Fruit fly (Drosophila melanogaster): ENCODE results near the gene CG6576.

CG6576 gene

DNA sequence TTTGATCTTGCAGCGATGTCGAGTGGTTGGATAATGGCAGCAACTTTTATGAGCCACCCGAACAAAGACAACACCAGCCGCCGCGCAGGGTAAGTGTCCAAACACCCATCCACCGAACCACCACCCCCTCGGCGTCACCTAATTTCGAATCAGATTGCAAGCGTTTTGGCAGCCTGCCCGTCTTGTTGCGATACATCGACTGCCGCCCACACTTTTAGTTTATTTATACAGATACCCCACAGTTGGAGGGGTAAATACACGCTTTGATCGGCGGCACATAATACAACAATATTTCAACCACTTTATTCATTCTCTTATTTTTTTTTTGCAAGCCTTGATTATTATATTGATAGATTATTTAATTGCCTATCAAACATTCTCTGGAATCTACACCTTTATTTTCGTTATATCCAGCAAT, 7.3 kb downstream of the CG6576 start (continued):
- peak; percentile 63; the same call in 2 of the 3 replicates for TF ChIP-seq CG34422 (GFP tag; IDR thresholded peaks at IDR 0.05)
- TF ChIP-seq D19B (GFP tag; optimal IDR thresholded peaks at IDR 0.05) = peak; percentile 70
- peak; percentile 60 for TF ChIP-seq gem (tag; optimal IDR thresholded peaks at IDR 0.05)
- no peak for TF ChIP-seq CG9797 (GFP tag; optimal IDR thresholded peaks at IDR 0.05)
- TF ChIP-seq CG7271 (tag; optimal IDR thresholded peaks at IDR 0.05) = no peak
- TF ChIP-seq insv (GFP tag; optimal IDR thresholded peaks at IDR 0.05) = no peak
- TF ChIP-seq Rx (GFP tag; IDR thresholded peaks at IDR 0.05) = peak; percentile 40
- no peak for TF ChIP-seq inv (GFP tag; IDR thresholded peaks at IDR 0.05; ENCODE audit: partially characterized antibody)
- TF ChIP-seq CG17359 (tag; optimal IDR thresholded peaks at IDR 0.05) = no peak
- TF ChIP-seq lov (optimal IDR thresholded peaks at IDR 0.05) = no peak
- TF ChIP-seq lov (GFP tag; IDR thresholded peaks at IDR 0.05) = 0 out of 3 replicates have a peak, but pooled peaks have one; percentile 66
- 0 out of 3 replicates have a peak, but pooled peaks have one; percentile 37 for TF ChIP-seq HLH4C (GFP tag; IDR thresholded peaks at IDR 0.05; ENCODE audit: partially characterized antibody)
- 0 out of 3 replicates have a peak, but pooled peaks have one; percentile 65 for TF ChIP-seq CG11456 (GFP tag; IDR thresholded peaks at IDR 0.05)
- no peak; the same call in 1 of the 2 replicates for TF ChIP-seq CG6272 (GFP tag; IDR thresholded peaks at IDR 0.05)
- TF ChIP-seq Rfx (GFP tag; IDR thresholded peaks at IDR 0.05) = peak; percentile 57
- TF ChIP-seq CG31224 (GFP tag; IDR thresholded peaks at IDR 0.05) = no peak
- TF ChIP-seq ase (GFP tag; IDR thresholded peaks at IDR 0.05) = no peak; the same call in 2 of the 3 replicates
- TF ChIP-seq hkb (optimal IDR thresholded peaks at IDR 0.05) = no peak
- 0 out of 2 replicates have a peak, but pooled peaks have one; percentile 28 for TF ChIP-seq hkb (GFP tag; IDR thresholded peaks at IDR 0.05)
- 0 out of 3 replicates have a peak, but pooled peaks have one; percentile 62 for TF ChIP-seq CG3726 (GFP tag; IDR thresholded peaks at IDR 0.05)
- TF ChIP-seq dpn (GFP tag; optimal IDR thresholded peaks at IDR 0.05) = peak in 1 of 2 experiments; percentile 53
- TF ChIP-seq CG11247 (GFP tag; IDR thresholded peaks at IDR 0.05) = peak; percentile 49
- TF ChIP-seq CG32767 (GFP tag; IDR thresholded peaks at IDR 0.05) = 0 out of 2 replicates have a peak, but pooled peaks have one; percentile 20
- peak; percentile 0 for TF ChIP-seq fd96Cb (tag; optimal IDR thresholded peaks at IDR 0.05)
- no peak for TF ChIP-seq CG2678 (tag; optimal IDR thresholded peaks at IDR 0.05)
- TF ChIP-seq tup (GFP tag; optimal IDR thresholded peaks at IDR 0.05) = no peak
- TF ChIP-seq CG1602 (GFP tag; optimal IDR thresholded peaks at IDR 0.05) = no peak
- TF ChIP-seq ttk (GFP tag; IDR thresholded peaks at IDR 0.05) = peak; percentile 73
- TF ChIP-seq CkIIα-i1 (GFP tag; IDR thresholded peaks at IDR 0.05) = no peak
- TF ChIP-seq yki (optimal IDR thresholded peaks at IDR 0.05) = no peak
- no peak for TF ChIP-seq CG3065 (GFP tag; optimal IDR thresholded peaks at IDR 0.05)
- TF ChIP-seq Oaz (GFP tag; IDR thresholded peaks at IDR 0.05) = no peak
- no peak for TF ChIP-seq CG9215 (GFP tag; IDR thresholded peaks at IDR 0.05)
- TF ChIP-seq CG12744 (GFP tag; optimal IDR thresholded peaks at IDR 0.05) = no peak
- TF ChIP-seq Sox102F (GFP tag; optimal IDR thresholded peaks at IDR 0.05) = peak; percentile 60
- TF ChIP-seq phol (tag; optimal IDR thresholded peaks at IDR 0.05) = peak; percentile 4
- TF ChIP-seq CG11398 (GFP tag; optimal IDR thresholded peaks at IDR 0.05) = peak; percentile 17
- TF ChIP-seq disco-r (GFP tag; optimal IDR thresholded peaks at IDR 0.05) = no peak
- TF ChIP-seq Trl (optimal IDR thresholded peaks at IDR 0.05) = no peak
- no peak for TF ChIP-seq Trl (GFP tag; optimal IDR thresholded peaks at IDR 0.05)
- TF ChIP-seq esg (GFP tag; conservative IDR thresholded peaks at IDR 0.05) = peak; percentile 47
- TF ChIP-seq run (tag; optimal IDR thresholded peaks at IDR 0.05) = no peak
- peak; percentile 94; the same call in 3 of the 4 replicates for TF ChIP-seq chinmo (GFP tag; IDR thresholded peaks at IDR 0.05; ENCODE audit: partially characterized antibody)
- no peak for TF ChIP-seq crc (GFP tag; optimal IDR thresholded peaks at IDR 0.05)
- TF ChIP-seq slbo (GFP tag; IDR thresholded peaks at IDR 0.05) = peak; percentile 74
- TF ChIP-seq CG33557 (GFP tag; optimal IDR thresholded peaks at IDR 0.05) = no peak
- no peak for TF ChIP-seq CG7987 (GFP tag; optimal IDR thresholded peaks at IDR 0.05)
- no peak for TF ChIP-seq sim (GFP tag; IDR thresholded peaks at IDR 0.05)
- TF ChIP-seq Dbx (GFP tag; IDR thresholded peaks at IDR 0.05) = 0 out of 3 replicates have a peak, but pooled peaks have one; percentile 32
- no peak for TF ChIP-seq CG13894 (tag; optimal IDR thresholded peaks at IDR 0.05)
- peak; percentile 45; the same call in 1 of the 2 replicates for TF ChIP-seq sisA (GFP tag; IDR thresholded peaks at IDR 0.05)
- peak; percentile 26 for TF ChIP-seq CG7556 (GFP tag; optimal IDR thresholded peaks at IDR 0.05)
